Worm (Caenorhabditis elegans) whole organism, L2 larva: ENCODE data around the gene ZK970.8.

Source experiments
- ceh-16 ChIP-seq: fragments of 150-350 bp; optimal IDR thresholded peaks from 2 replicates; lab custom pipeline; 2014; ENCODE audit warnings: missing biosample characterization, missing genetic modification characterization
- nhr-77 ChIP-seq: fragments of 150-350 bp; optimal IDR thresholded peaks from 2 replicates; lab custom pipeline; 2014; ENCODE audit warnings: missing biosample characterization, missing genetic modification characterization

ce11 chrII:10311973-10312372 is 2.5 kb downstream of the ZK970.8 start, which contains the start of gene srlf-34:
- no peak for TF ChIP-seq nhr-77 (tag; lab: Kevin White, UChicago)
- TF ChIP-seq ceh-16, result no peak
